Worm (Caenorhabditis elegans) whole organism, late embryonic: Measurements from ENCODE around the gene ckb-2.

Experiments
- ama-1 ChIP-seq: fragments of 150-350 bp; optimal IDR thresholded peaks from 2 replicates; lab custom pipeline; 2014
- fkh-10 ChIP-seq: fragments of 150-350 bp; optimal IDR thresholded peaks from 2 replicates; lab custom pipeline; 2014; ENCODE audit warnings: missing biosample characterization, missing genetic modification reagents, missing genetic modification characterization
- pqm-1 ChIP-seq: sonication (generic microtip); optimal IDR thresholded peaks from 2 replicates; lab custom pipeline; 2016; ENCODE audit warnings: missing genetic modification characterization, missing compliant biosample characterization

- TF ChIP-seq fkh-10 (GFP tag; lab: Kevin White, UChicago) (no peak), ama-1 (lab: Kevin White, UChicago) (no peak), pqm-1 (tag; lab: Kevin White, UChicago) (no peak)
These were observed 17.9 kb upstream of the ckb-2 start, which contains the start of gene B0285.6 for ce11 chrIII:4349799-4350198.
